Fruit fly (Drosophila melanogaster) whole organism, wandering third instar larva: ENCODE results near the gene IscU.

Experiments
- Abd-B ChIP-seq: fragments of >200 bp; optimal IDR thresholded peaks from 2 replicates; lab custom pipeline; 2017; ENCODE audit warnings: missing biosample characterization, missing genetic modification characterization
- CG32264 ChIP-seq: fragments of 200-800 bp; sonication (Bioruptor generic); optimal IDR thresholded peaks from 2 replicates; lab custom pipeline; 2016; ENCODE audit warnings: missing biosample characterization, missing genetic modification characterization
- CG9705 ChIP-seq: fragments of 200-800 bp; sonication (Bioruptor generic); optimal IDR thresholded peaks from 2 replicates; lab custom pipeline; 2018; ENCODE audit warnings: missing biosample characterization, mild to moderate bottlenecking, missing genetic modification characterization
- CrebA ChIP-seq: fragments of 200-800 bp; sonication (Bioruptor generic); optimal IDR thresholded peaks from 2 replicates; lab custom pipeline; 2016; ENCODE audit warnings: missing biosample characterization, mild to moderate bottlenecking, missing genetic modification characterization, borderline replicate concordance
- Dfd ChIP-seq: fragments of >200 bp; optimal IDR thresholded peaks from 2 replicates; lab custom pipeline; 2017; ENCODE audit warnings: missing biosample characterization, missing genetic modification characterization
- Dif ChIP-seq: fragments of 200-275, 200-300 bp; sonication (Bioruptor generic); optimal IDR thresholded peaks from 2 replicates; lab custom pipeline; 2018; ENCODE audit warnings: missing biosample characterization, missing genetic modification characterization; ENCODE audit not compliant: partially characterized antibody
- GATAd ChIP-seq: sonication (Bioruptor generic); optimal IDR thresholded peaks from 2 replicates; lab custom pipeline; 2016; ENCODE audit warnings: missing biosample characterization, missing genetic modification characterization
- HLH106 ChIP-seq: fragments of 200-800 bp; optimal IDR thresholded peaks from 3 replicates; lab custom pipeline; 2019; ENCODE audit warnings: missing biosample characterization, mild to moderate bottlenecking, missing genetic modification characterization, moderate library complexity
- Hnf4 ChIP-seq: fragments of 200-800 bp; sonication (Bioruptor generic); optimal IDR thresholded peaks from 2 replicates; lab custom pipeline; 2016; ENCODE audit warnings: missing biosample characterization, mild to moderate bottlenecking, missing genetic modification characterization
- Hr78 ChIP-seq: fragments of >200 bp; optimal IDR thresholded peaks from 2 replicates; lab custom pipeline; 2017; ENCODE audit warnings: missing biosample characterization, missing genetic modification characterization
- Hr83 ChIP-seq: fragments of 200-300 bp; sonication (Bioruptor generic); optimal IDR thresholded peaks from 2 replicates; lab custom pipeline; 2016; ENCODE audit warnings: missing biosample characterization, mild to moderate bottlenecking, missing genetic modification characterization, moderate library complexity; ENCODE audit not compliant: poor library complexity, severe bottlenecking
- Jra ChIP-seq: sonication (Bioruptor generic); optimal IDR thresholded peaks from 2 replicates; lab custom pipeline; 2016; ENCODE audit warnings: missing biosample characterization, missing genetic modification characterization
- Mio ChIP-seq: sonication (Bioruptor generic); optimal IDR thresholded peaks from 2 replicates; lab custom pipeline; 2016; ENCODE audit warnings: missing biosample characterization, missing genetic modification characterization
- Myc ChIP-seq: fragments of >200 bp; optimal IDR thresholded peaks from 2 replicates; lab custom pipeline; 2017
- N ChIP-seq: fragments of >200 bp; optimal IDR thresholded peaks from 2 replicates; lab custom pipeline; 2018; ENCODE audit warnings: missing biosample characterization, missing external identifiers, missing genetic modification characterization
- OdsH ChIP-seq: fragments of 200-800 bp; sonication (Bioruptor generic); optimal IDR thresholded peaks from 2 replicates; lab custom pipeline; 2016; ENCODE audit warnings: missing biosample characterization, mild to moderate bottlenecking, missing genetic modification characterization
- Rel ChIP-seq, 2 experiments: fragments of 200-800 bp; sonication (Bioruptor generic) in 1 of 2; optimal IDR thresholded peaks; 2 replicates in 1 of 2; 3 replicates in 1 of 2; lab custom pipeline; 2016 to 2019; ENCODE audit warnings: mild to moderate bottlenecking in 2 of 2, missing biosample characterization in 2 of 2, missing genetic modification characterization in 2 of 2, moderate library complexity in 1 of 2
- Sp1 ChIP-seq: fragments of 200-800 bp; sonication (Bioruptor generic); optimal IDR thresholded peaks from 3 replicates; lab custom pipeline; 2019; ENCODE audit warnings: missing biosample characterization, mild to moderate bottlenecking, missing genetic modification characterization, moderate library complexity
- Vsx2 ChIP-seq: fragments of 200-300, 225-300 bp; sonication (Bioruptor generic); optimal IDR thresholded peaks from 2 replicates; lab custom pipeline; 2018; ENCODE audit warnings: missing biosample characterization, missing genetic modification characterization; ENCODE audit not compliant: partially characterized antibody
- br ChIP-seq: fragments of 200-800 bp; sonication (Bioruptor generic); optimal IDR thresholded peaks from 2 replicates; lab custom pipeline; 2016; ENCODE audit warnings: missing biosample characterization, missing genetic modification characterization
- brk ChIP-seq: fragments of 200-800 bp; sonication (Bioruptor generic); optimal IDR thresholded peaks from 2 replicates; lab custom pipeline; 2016; ENCODE audit warnings: missing biosample characterization, mild to moderate bottlenecking, missing genetic modification characterization
- dl ChIP-seq, 2 experiments: fragments of 175-275, 200-275 bp in 1 of 2; fragments of 200-275 bp in 1 of 2; sonication (Bioruptor generic); optimal IDR thresholded peaks; lab custom pipeline; 2018; ENCODE audit warnings: mild to moderate bottlenecking in 2 of 2, missing biosample characterization in 2 of 2, missing genetic modification characterization in 2 of 2, moderate library complexity in 2 of 2; ENCODE audit not compliant: partially characterized antibody in 2 of 2, insufficient read depth in 1 of 2
- dmrt93B ChIP-seq: fragments of 200-800 bp; sonication (Bioruptor generic); optimal IDR thresholded peaks from 2 replicates; lab custom pipeline; 2018; ENCODE audit warnings: missing biosample characterization, mild to moderate bottlenecking, missing genetic modification characterization
- dsf ChIP-seq: sonication (Bioruptor generic); optimal IDR thresholded peaks from 2 replicates; lab custom pipeline; 2016; ENCODE audit warnings: missing biosample characterization, missing genetic modification characterization, borderline replicate concordance
- ey ChIP-seq: fragments of 200-800 bp; sonication (Bioruptor generic); optimal IDR thresholded peaks from 2 replicates; lab custom pipeline; 2016; ENCODE audit warnings: missing biosample characterization, missing genetic modification characterization
- foxo ChIP-seq, 2 experiments: fragments of 200-800 bp; sonication (Bioruptor generic); optimal IDR thresholded peaks; 2 replicates in 1 of 2; 3 replicates in 1 of 2; lab custom pipeline; 2016 to 2017; ENCODE audit warnings: missing biosample characterization in 2 of 2, missing genetic modification characterization in 2 of 2
- fru ChIP-seq: fragments of 200-800 bp; sonication (Bioruptor generic); optimal IDR thresholded peaks from 3 replicates; lab custom pipeline; 2016; ENCODE audit warnings: missing biosample characterization, mild to moderate bottlenecking, missing genetic modification characterization
- h ChIP-seq: fragments of 200-800 bp; sonication (Bioruptor generic); optimal IDR thresholded peaks from 3 replicates; lab custom pipeline; 2016; ENCODE audit warnings: missing biosample characterization, mild to moderate bottlenecking, missing genetic modification characterization
- jim ChIP-seq: fragments of 175-275, 200-325 bp; sonication (Bioruptor generic); optimal IDR thresholded peaks from 2 replicates; lab custom pipeline; 2016; ENCODE audit warnings: missing biosample characterization, mild to moderate bottlenecking, missing genetic modification characterization
- lola ChIP-seq: fragments of >200 bp; optimal IDR thresholded peaks from 2 replicates; lab custom pipeline; 2017; ENCODE audit warnings: missing biosample characterization, missing genetic modification characterization
- pan ChIP-seq: fragments of >200 bp; optimal IDR thresholded peaks from 2 replicates; lab custom pipeline; 2017
- psq ChIP-seq: fragments of 200-800 bp; sonication (Bioruptor generic); optimal IDR thresholded peaks from 3 replicates; lab custom pipeline; 2017; ENCODE audit warnings: missing biosample characterization, mild to moderate bottlenecking, missing genetic modification characterization, moderate library complexity
- rgr ChIP-seq: fragments of 200-800 bp; sonication (Bioruptor generic); optimal IDR thresholded peaks from 3 replicates; lab custom pipeline; 2016; ENCODE audit warnings: missing biosample characterization, mild to moderate bottlenecking, missing genetic modification characterization
- sage ChIP-seq: fragments of 200-800 bp; sonication (Bioruptor generic); optimal IDR thresholded peaks from 2 replicates; lab custom pipeline; 2016; ENCODE audit warnings: missing biosample characterization, mild to moderate bottlenecking, missing genetic modification characterization
- sv ChIP-seq: fragments of 200-800 bp; sonication (Bioruptor generic); optimal IDR thresholded peaks from 3 replicates; lab custom pipeline; 2016; ENCODE audit warnings: missing biosample characterization, missing genetic modification characterization
- tai ChIP-seq: sonication (Bioruptor generic); optimal IDR thresholded peaks from 2 replicates; lab custom pipeline; 2016; ENCODE audit warnings: missing biosample characterization, missing genetic modification characterization
- usp ChIP-seq: fragments of >200 bp; optimal IDR thresholded peaks from 2 replicates; lab custom pipeline; 2017; ENCODE audit warnings: missing biosample characterization, missing genetic modification characterization
- woc ChIP-seq: sonication (Bioruptor generic); optimal IDR thresholded peaks from 2 replicates; lab custom pipeline; 2016; ENCODE audit warnings: missing biosample characterization, mild to moderate bottlenecking, missing genetic modification characterization

IscU gene

dm6 chr3R:8853706-8854105 is 29.7 kb upstream of the IscU start:
- TF ChIP-seq jim (GFP tag; lab: Kevin White, UChicago) = no peak
- no peak for TF ChIP-seq foxo (GFP tag; optimal IDR thresholded peaks at IDR 0.05; lab: Kevin White, UChicago)
- TF ChIP-seq sv (GFP tag; lab: Kevin White, UChicago) = no peak
- TF ChIP-seq CG9705 (GFP tag; lab: Kevin White, UChicago) = no peak
- no peak for TF ChIP-seq CrebA
- no peak for TF ChIP-seq psq (GFP tag; lab: Kevin White, UChicago)
- TF ChIP-seq usp = no peak
- no peak for TF ChIP-seq Abd-B (GFP tag; lab: Kevin White, UChicago)
- no peak for TF ChIP-seq fru (GFP tag; lab: Kevin White, UChicago)
- no peak for TF ChIP-seq HLH106 (tag; lab: Kevin White, UChicago)
- no peak for TF ChIP-seq dsf
- no peak for TF ChIP-seq sage (GFP tag; lab: Kevin White, UChicago)
- TF ChIP-seq woc (GFP tag; lab: Kevin White, UChicago) = no peak
- no peak for TF ChIP-seq Dfd
- TF ChIP-seq Hr83 (GFP tag; lab: Kevin White, UChicago) = no peak
- TF ChIP-seq GATAd = no peak
- no peak for TF ChIP-seq Jra (GFP tag; lab: Kevin White, UChicago)
- no peak for TF ChIP-seq Myc (lab: Kevin White, UChicago)
- TF ChIP-seq rgr (GFP tag; lab: Kevin White, UChicago) = no peak
- no peak for TF ChIP-seq ey
- TF ChIP-seq, all 38 proteins: peak for 0

- TF ChIP-seq brk (no peak), CG32264 (no peak), HLH106 (tag; lab: Kevin White, UChicago) (peak; percentile 39), Mio (GFP tag; lab: Kevin White, UChicago) (no peak), fru (GFP tag; lab: Kevin White, UChicago) (peak; percentile 54), lola (GFP tag; lab: Kevin White, UChicago) (no peak), rgr (GFP tag; lab: Kevin White, UChicago) (peak; percentile 16), Sp1 (peak; percentile 17), sage (GFP tag; lab: Kevin White, UChicago) (no peak), foxo (GFP tag; optimal IDR thresholded peaks at IDR 0.05; lab: Kevin White, UChicago) (peak in 1 of 2 experiments; percentile 44), dl (GFP tag; optimal IDR thresholded peaks at IDR 0.05; lab: Kevin White, UChicago; ENCODE audit: insufficient read depth in 1 of 2, partially characterized antibody in 2 of 2) (no peak), Jra (GFP tag; lab: Kevin White, UChicago) (no peak), GATAd (no peak), Myc (lab: Kevin White, UChicago) (no peak), usp (no peak), sv (GFP tag; lab: Kevin White, UChicago) (no peak), Dfd (no peak), jim (GFP tag; lab: Kevin White, UChicago) (no peak), Hnf4 (GFP tag; lab: Kevin White, UChicago) (peak; percentile 1), tai (GFP tag; lab: Kevin White, UChicago) (no peak), OdsH (GFP tag; lab: Kevin White, UChicago) (peak; percentile 47), dmrt93B (GFP tag; lab: Kevin White, UChicago) (no peak), woc (GFP tag; lab: Kevin White, UChicago) (no peak), CG9705 (GFP tag; lab: Kevin White, UChicago) (no peak), N (GFP tag; lab: Kevin White, UChicago) (no peak), Dif (no peak), CrebA (no peak), Hr78 (GFP tag; lab: Kevin White, UChicago) (no peak), dsf (no peak), ey (peak; percentile 4), Vsx2 (GFP tag; lab: Kevin White, UChicago) (no peak), psq (GFP tag; lab: Kevin White, UChicago) (peak; percentile 47), h (peak; percentile 45), Abd-B (GFP tag; lab: Kevin White, UChicago) (no peak), br (peak; percentile 18), pan (lab: Kevin White, UChicago) (no peak), Hr83 (GFP tag; lab: Kevin White, UChicago) (no peak), Rel (GFP tag; optimal IDR thresholded peaks at IDR 0.05; lab: Kevin White, UChicago) (no peak), Rel (tag; optimal IDR thresholded peaks at IDR 0.05; lab: Kevin White, UChicago) (no peak)
These were observed 29.2 kb upstream of the IscU start for dm6 chr3R:8853197-8853596.
